Fruit fly (Drosophila melanogaster): ENCODE data around the gene RagA-B.

RagA-B gene

dm6 chr3R:8954515-8955358 is 29.4 kb downstream of the RagA-B start (continued):
- no peak for TF ChIP-seq CG11247 (GFP tag; IDR thresholded peaks at IDR 0.05)
- peak; percentile 81 for TF ChIP-seq phol (tag; optimal IDR thresholded peaks at IDR 0.05)
- peak; percentile 75 for TF ChIP-seq CG7839 (tag; optimal IDR thresholded peaks at IDR 0.05)
- peak; percentile 50 for TF ChIP-seq zf30C (GFP tag; optimal IDR thresholded peaks at IDR 0.05)
- no peak for TF ChIP-seq Rx (GFP tag; IDR thresholded peaks at IDR 0.05)
- TF ChIP-seq Dll (GFP tag; IDR thresholded peaks at IDR 0.05; ENCODE audit: partially characterized antibody) = no peak
- TF ChIP-seq CG10543 (GFP tag; optimal IDR thresholded peaks at IDR 0.05) = no peak
- TF ChIP-seq Hey (tag; optimal IDR thresholded peaks at IDR 0.05) = no peak
- no peak for TF ChIP-seq wdn (GFP tag; IDR thresholded peaks at IDR 0.05)
- no peak for TF ChIP-seq Hsf (GFP tag; optimal IDR thresholded peaks at IDR 0.05)
- TF ChIP-seq CG9727 (GFP tag; optimal IDR thresholded peaks at IDR 0.05) = peak; percentile 12
- TF ChIP-seq Hmr (GFP tag; optimal IDR thresholded peaks at IDR 0.05) = no peak
- TF ChIP-seq nerfin-1 (tag; optimal IDR thresholded peaks at IDR 0.05) = peak; percentile 77
- TF ChIP-seq CG7987 (GFP tag; optimal IDR thresholded peaks at IDR 0.05) = no peak
- no peak for TF ChIP-seq dati (GFP tag; IDR thresholded peaks at IDR 0.05)
- TF ChIP-seq Pdp1 (GFP tag; optimal IDR thresholded peaks at IDR 0.05) = no peak
- TF ChIP-seq Bteb2 (GFP tag; optimal IDR thresholded peaks at IDR 0.05) = no peak
- TF ChIP-seq Mes4 (GFP tag; optimal IDR thresholded peaks at IDR 0.05) = no peak
- no peak for TF ChIP-seq CG34224 (GFP tag; IDR thresholded peaks at IDR 0.05; ENCODE audit: partially characterized antibody)
- TF ChIP-seq Awh (GFP tag; IDR thresholded peaks at IDR 0.05) = peak; percentile 62; the same call in 1 of the 2 replicates
- no peak for TF ChIP-seq BEAF-32 (GFP tag; optimal IDR thresholded peaks at IDR 0.05)
- TF ChIP-seq CG12769 (tag; optimal IDR thresholded peaks at IDR 0.05) = peak; percentile 73
- no peak for TF ChIP-seq CTCF (GFP tag; optimal IDR thresholded peaks at IDR 0.05)
- no peak for TF ChIP-seq crol (GFP tag; IDR thresholded peaks at IDR 0.05)
- no peak; the same call in 1 of the 2 replicates for TF ChIP-seq E2f1 (GFP tag; IDR thresholded peaks at IDR 0.05)
- TF ChIP-seq ro (GFP tag; IDR thresholded peaks at IDR 0.05) = no peak
- TF ChIP-seq CG12071 (GFP tag; optimal IDR thresholded peaks at IDR 0.05) = no peak
- no peak for TF ChIP-seq pum (GFP tag; optimal IDR thresholded peaks at IDR 0.05)
- TF ChIP-seq odd (GFP tag; optimal IDR thresholded peaks at IDR 0.05) = peak; percentile 1
- TF ChIP-seq Nf-YC (tag; optimal IDR thresholded peaks at IDR 0.05) = peak; percentile 24
- no peak for TF ChIP-seq danr (GFP tag; IDR thresholded peaks at IDR 0.05)
- TF ChIP-seq Ptx1 (GFP tag; IDR thresholded peaks at IDR 0.05) = peak; percentile 63; the same call in 1 of the 2 replicates
- TF ChIP-seq chm (GFP tag; IDR thresholded peaks at IDR 0.05) = no peak
- no peak for TF ChIP-seq Med (GFP tag)
- no peak for TF ChIP-seq kah (GFP tag; optimal IDR thresholded peaks at IDR 0.05)
- TF ChIP-seq CG11093 (GFP tag; IDR thresholded peaks at IDR 0.05) = no peak
- TF ChIP-seq cas (GFP tag; IDR thresholded peaks at IDR 0.05) = no peak
- TF ChIP-seq aop (GFP tag; IDR thresholded peaks at IDR 0.05) = no peak
- TF ChIP-seq dimm (GFP tag; IDR thresholded peaks at IDR 0.05) = no peak
- TF ChIP-seq tap (tag; optimal IDR thresholded peaks at IDR 0.05) = peak; percentile 75
- TF ChIP-seq CG17328 (GFP tag; IDR thresholded peaks at IDR 0.05) = peak; percentile 46; the same call in 1 of the 2 replicates
- no peak for TF ChIP-seq Eip74EF (GFP tag; optimal IDR thresholded peaks at IDR 0.05)
- TF ChIP-seq ash1 (GFP tag; optimal IDR thresholded peaks at IDR 0.05) = no peak
- no peak for TF ChIP-seq HLHmδ (GFP tag; optimal IDR thresholded peaks at IDR 0.05)
- TF ChIP-seq Lim3 (GFP tag; IDR thresholded peaks at IDR 0.05) = no peak
- peak; percentile 80 for TF ChIP-seq trem (tag; optimal IDR thresholded peaks at IDR 0.05)
- TF ChIP-seq hkb (optimal IDR thresholded peaks at IDR 0.05) = no peak
- peak; percentile 28; the same call in 1 of the 2 replicates for TF ChIP-seq hkb (GFP tag; IDR thresholded peaks at IDR 0.05)
- TF ChIP-seq CG13894 (tag; optimal IDR thresholded peaks at IDR 0.05) = no peak
- TF ChIP-seq CG9876 (GFP tag; optimal IDR thresholded peaks at IDR 0.05) = no peak
